Fruit fly (Drosophila melanogaster): ENCODE data around the gene CG13398.
A peak's percentile ranks its signal among the peaks of the same experiment; 100 is the strongest.

Gene CG13398

dm6 chr2L:8382646-8383045 is 32.4 kb downstream of the CG13398 start, which contains the start of the genes CG13392 and Rcd4 (continued):
- TF ChIP-seq Bgb (GFP tag; IDR thresholded peaks at IDR 0.05; ENCODE audit: partially characterized antibody) (peak; percentile 72), CG12104 (GFP tag; optimal IDR thresholded peaks at IDR 0.05) (no peak), CG11723 (GFP tag; optimal IDR thresholded peaks at IDR 0.05) (peak; percentile 3), D19B (GFP tag; optimal IDR thresholded peaks at IDR 0.05) (peak; percentile 29), CG2116 (GFP tag; optimal IDR thresholded peaks at IDR 0.05) (peak; percentile 97), B-H1 (GFP tag; IDR thresholded peaks at IDR 0.05) (no peak), CG3847 (GFP tag; IDR thresholded peaks at IDR 0.05) (peak; percentile 79), vfl (GFP tag; optimal IDR thresholded peaks at IDR 0.05) (peak; percentile 68), CG11093 (GFP tag; IDR thresholded peaks at IDR 0.05) (no peak), esg (GFP tag; conservative IDR thresholded peaks at IDR 0.05) (0 out of 2 replicates have a peak, but pooled peaks have one; percentile 6), corto (GFP tag; optimal IDR thresholded peaks at IDR 0.05) (peak; percentile 38), C15 (GFP tag; IDR thresholded peaks at IDR 0.05) (no peak), bcd (GFP tag; optimal IDR thresholded peaks at IDR 0.05) (peak; percentile 46), GATAe (GFP tag; conservative IDR thresholded peaks at IDR 0.05) (no peak), tio (GFP tag; optimal IDR thresholded peaks at IDR 0.05) (no peak), ssp (GFP tag; IDR thresholded peaks at IDR 0.05) (peak; percentile 32; the same call in 1 of the 2 replicates), CG4730 (GFP tag; IDR thresholded peaks at IDR 0.05) (0 out of 2 replicates have a peak, but pooled peaks have one; percentile 28), pum (GFP tag; optimal IDR thresholded peaks at IDR 0.05) (peak; percentile 61), Drgx (GFP tag; IDR thresholded peaks at IDR 0.05) (peak; percentile 45; the same call in 1 of the 2 replicates), scrt (GFP tag; optimal IDR thresholded peaks at IDR 0.05) (peak; percentile 41), fd96Cb (tag; optimal IDR thresholded peaks at IDR 0.05) (no peak), HLHmδ (GFP tag; optimal IDR thresholded peaks at IDR 0.05) (peak; percentile 28), CG30020 (tag; optimal IDR thresholded peaks at IDR 0.05) (peak; percentile 12), Med (GFP tag) (peak; percentile 97), so (GFP tag; IDR thresholded peaks at IDR 0.05) (no peak), E2f2 (GFP tag; IDR thresholded peaks at IDR 0.05) (peak; percentile 56), CG11456 (GFP tag; IDR thresholded peaks at IDR 0.05) (peak; percentile 78), Ssrp (tag; optimal IDR thresholded peaks at IDR 0.05) (no peak), sr (GFP tag; IDR thresholded peaks at IDR 0.05) (no peak), Hr51 (GFP tag; optimal IDR thresholded peaks at IDR 0.05) (peak; percentile 20 to 76), inv (GFP tag; IDR thresholded peaks at IDR 0.05; ENCODE audit: partially characterized antibody) (0 out of 2 replicates have a peak, but pooled peaks have one; percentile 22), CG7271 (tag; optimal IDR thresholded peaks at IDR 0.05) (peak; percentile 70), CG6689 (GFP tag; IDR thresholded peaks at IDR 0.05) (0 out of 2 replicates have a peak, but pooled peaks have one; percentile 27), rib (GFP tag; IDR thresholded peaks at IDR 0.05) (peak; percentile 76), slou (GFP tag; optimal IDR thresholded peaks at IDR 0.05) (peak; percentile 10), nom (GFP tag; optimal IDR thresholded peaks at IDR 0.05) (peak; percentile 52), Poxn (GFP tag; IDR thresholded peaks at IDR 0.05) (no peak), CG9437 (GFP tag; optimal IDR thresholded peaks at IDR 0.05) (peak; percentile 34), prd (optimal IDR thresholded peaks at IDR 0.05) (no peak), prd (GFP tag; IDR thresholded peaks at IDR 0.05) (peak; percentile 53; the same call in 2 of the 3 replicates), CG2199 (GFP tag; IDR thresholded peaks at IDR 0.05) (no peak), CG10959 (GFP tag; IDR thresholded peaks at IDR 0.05) (no peak; the same call in 1 of the 2 replicates), CG16863 (GFP tag; optimal IDR thresholded peaks at IDR 0.05) (peak; percentile 66), CG4404 (GFP tag; IDR thresholded peaks at IDR 0.05) (peak; percentile 48; the same call in 1 of the 2 replicates), CG4328 (GFP tag; optimal IDR thresholded peaks at IDR 0.05) (peak; percentile 35), ara (GFP tag; IDR thresholded peaks at IDR 0.05) (0 out of 2 replicates have a peak, but pooled peaks have one; percentile 29), disco-r (GFP tag; optimal IDR thresholded peaks at IDR 0.05) (peak; percentile 12), sc (optimal IDR thresholded peaks at IDR 0.05) (no peak), sc (GFP tag; optimal IDR thresholded peaks at IDR 0.05) (no peak), stwl (tag; optimal IDR thresholded peaks at IDR 0.05) (peak; percentile 100), gem (tag; optimal IDR thresholded peaks at IDR 0.05) (peak; percentile 7), yki (optimal IDR thresholded peaks at IDR 0.05) (no peak)

All from whole organism, embryonic.